Worm (Caenorhabditis elegans): ENCODE data around the gene clec-49.

DNA sequence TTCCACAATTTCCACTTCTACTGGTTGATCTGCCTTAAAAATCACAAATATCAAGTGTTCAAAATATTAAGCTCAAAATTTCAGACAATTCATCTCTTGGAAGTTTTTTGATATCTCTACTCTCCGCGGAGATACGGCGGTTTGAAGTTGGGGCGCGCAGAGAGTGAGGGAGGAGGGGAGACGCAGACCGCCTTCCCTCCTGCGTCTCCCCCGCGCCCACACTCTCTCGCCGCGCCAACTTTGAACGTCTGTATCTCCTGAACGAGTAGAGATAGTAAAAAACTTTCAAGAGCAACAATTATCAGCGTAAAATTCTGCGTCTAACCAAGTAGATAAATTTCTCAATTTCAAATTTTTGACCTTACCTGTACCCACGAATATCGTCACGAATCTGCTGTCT, 23.0 kb downstream of the clec-49 start:
- no peak for TF ChIP-seq ceh-14 (tag; optimal IDR thresholded peaks at IDR 0.05)
- no peak for TF ChIP-seq odd-2 (tag; optimal IDR thresholded peaks at IDR 0.05)
- TF ChIP-seq rnt-1 (tag; optimal IDR thresholded peaks at IDR 0.05) = no peak
- TF ChIP-seq gmeb-2 (tag; optimal IDR thresholded peaks at IDR 0.05) = no peak
- no peak for TF ChIP-seq dmd-4 (tag; optimal IDR thresholded peaks at IDR 0.05; ENCODE audit: borderline replicate concordance)
- no peak for TF ChIP-seq pqm-1 (tag; optimal IDR thresholded peaks at IDR 0.05)
- TF ChIP-seq F13H6.1 (tag; optimal IDR thresholded peaks at IDR 0.05) = no peak

All from whole organism, late embryonic.